Worm (Caenorhabditis elegans) whole organism, L2 larva: Measurements from ENCODE around the gene msp-55.
"Not testable (repeated sequence)": the region's sequence is repeated elsewhere in the genome, so short reads cannot be mapped to it uniquely, and the experiment has no call there.

Source experiments
- R02D3.7 ChIP-seq: fragments of 150-350 bp; optimal IDR thresholded peaks from 2 replicates; lab custom pipeline; 2014; ENCODE audit warnings: missing biosample characterization, missing genetic modification characterization
- Y55F3AM.14 ChIP-seq: fragments of 200-800 bp; sonication (Bioruptor generic); optimal IDR thresholded peaks from 2 replicates; lab custom pipeline; 2018; ENCODE audit warnings: mild to moderate bottlenecking, missing genetic modification characterization, missing compliant biosample characterization
- alr-1 ChIP-seq: fragments of 150-350 bp; optimal IDR thresholded peaks from 2 replicates; lab custom pipeline; 2014; ENCODE audit warnings: missing biosample characterization, missing genetic modification characterization
- aly-2 ChIP-seq: fragments of 150-350 bp; optimal IDR thresholded peaks from 2 replicates; lab custom pipeline; 2014; ENCODE audit warnings: missing biosample characterization, missing genetic modification characterization
- ama-1 ChIP-seq: fragments of 150-350 bp; optimal IDR thresholded peaks from 2 replicates; lab custom pipeline; 2018; ENCODE audit warnings: inconsistent platforms
- blmp-1 ChIP-seq: sonication (generic microtip); optimal IDR thresholded peaks from 2 replicates; lab custom pipeline; 2017; ENCODE audit warnings: missing genetic modification characterization, mild to moderate bottlenecking, missing compliant biosample characterization, antibody characterized with exemption, moderate library complexity; ENCODE audit not compliant: insufficient read depth
- ceh-16 ChIP-seq: fragments of 150-350 bp; optimal IDR thresholded peaks from 2 replicates; lab custom pipeline; 2014; ENCODE audit warnings: missing biosample characterization, missing genetic modification characterization
- ceh-82 ChIP-seq: fragments of 150-350 bp; optimal IDR thresholded peaks from 2 replicates; lab custom pipeline; 2014; ENCODE audit warnings: missing biosample characterization, missing genetic modification characterization
- crh-2 ChIP-seq: sonication (generic microtip); optimal IDR thresholded peaks from 2 replicates; lab custom pipeline; 2017; ENCODE audit warnings: missing biosample characterization, missing genetic modification characterization
- dmd-4 ChIP-seq: sonication (generic microtip); optimal IDR thresholded peaks from 2 replicates; lab custom pipeline; 2017; ENCODE audit warnings: missing biosample characterization, missing genetic modification characterization
- egl-27 ChIP-seq: sonication (generic microtip); optimal IDR thresholded peaks from 3 replicates; lab custom pipeline; 2017; ENCODE audit warnings: missing biosample characterization, missing genetic modification reagents, missing genetic modification characterization
- elt-1 ChIP-seq: fragments of 150-350 bp; optimal IDR thresholded peaks from 2 replicates; lab custom pipeline; 2014; ENCODE audit warnings: missing biosample characterization, missing genetic modification characterization
- elt-3 ChIP-seq: sonication (generic microtip); optimal IDR thresholded peaks from 2 replicates; lab custom pipeline; 2017; ENCODE audit warnings: missing biosample characterization, missing genetic modification characterization
- fos-1 ChIP-seq: fragments of 150-350 bp; optimal IDR thresholded peaks from 2 replicates; lab custom pipeline; 2014; ENCODE audit warnings: missing biosample characterization, missing genetic modification characterization
- gmeb-1 ChIP-seq: fragments of 150-350 bp; optimal IDR thresholded peaks from 2 replicates; lab custom pipeline; 2014; ENCODE audit warnings: missing biosample characterization, missing genetic modification characterization
- lin-13 ChIP-seq: fragments of 150-350 bp; optimal IDR thresholded peaks from 2 replicates; lab custom pipeline; 2014; ENCODE audit warnings: missing biosample characterization, missing genetic modification reagents, missing genetic modification characterization
- lin-39 ChIP-seq: fragments of 150-350 bp; optimal IDR thresholded peaks from 2 replicates; lab custom pipeline; 2014; ENCODE audit warnings: missing biosample characterization, missing genetic modification reagents, missing genetic modification characterization
- mab-5 ChIP-seq: fragments of 150-350 bp; optimal IDR thresholded peaks from 2 replicates; lab custom pipeline; 2014; ENCODE audit warnings: missing biosample characterization, missing genetic modification characterization
- mbf-1 ChIP-seq: sonication (generic microtip); optimal IDR thresholded peaks from 2 replicates; lab custom pipeline; 2017; ENCODE audit warnings: missing biosample characterization, missing genetic modification characterization
- nhr-10 ChIP-seq: sonication (generic microtip); optimal IDR thresholded peaks from 2 replicates; lab custom pipeline; 2017; ENCODE audit warnings: missing biosample characterization, missing genetic modification characterization
- nhr-11 ChIP-seq: fragments of 150-350 bp; optimal IDR thresholded peaks from 2 replicates; lab custom pipeline; 2014; ENCODE audit warnings: missing biosample characterization, missing genetic modification characterization
- nhr-12 ChIP-seq: fragments of 150-350 bp; optimal IDR thresholded peaks from 2 replicates; lab custom pipeline; 2014; ENCODE audit warnings: missing biosample characterization, missing genetic modification characterization
- nhr-129 ChIP-seq: fragments of 150-350 bp; optimal IDR thresholded peaks from 2 replicates; lab custom pipeline; 2014; ENCODE audit warnings: missing biosample characterization, missing genetic modification characterization
- nhr-21 ChIP-seq: fragments of 150-350 bp; optimal IDR thresholded peaks from 2 replicates; lab custom pipeline; 2014; ENCODE audit warnings: missing biosample characterization, missing genetic modification characterization
- nhr-237 ChIP-seq: fragments of 150-350 bp; optimal IDR thresholded peaks from 2 replicates; lab custom pipeline; 2014; ENCODE audit warnings: missing biosample characterization, missing genetic modification characterization
- nhr-25 ChIP-seq: fragments of 150-350 bp; sonication (generic microtip); optimal IDR thresholded peaks from 3 replicates; lab custom pipeline; 2014; ENCODE audit warnings: missing biosample characterization, missing genetic modification characterization
- nhr-6 ChIP-seq: fragments of 150-350 bp; optimal IDR thresholded peaks from 2 replicates; lab custom pipeline; 2014; ENCODE audit warnings: missing biosample characterization, missing genetic modification characterization
- nhr-77 ChIP-seq: fragments of 150-350 bp; optimal IDR thresholded peaks from 2 replicates; lab custom pipeline; 2014; ENCODE audit warnings: missing biosample characterization, missing genetic modification characterization
- sem-4 ChIP-seq: fragments of 150-350 bp; optimal IDR thresholded peaks from 2 replicates; lab custom pipeline; 2014; ENCODE audit warnings: missing biosample characterization, missing genetic modification reagents, missing genetic modification characterization
- skn-1 ChIP-seq: sonication (generic microtip); optimal IDR thresholded peaks from 2 replicates; lab custom pipeline; 2017; ENCODE audit warnings: missing biosample characterization, missing genetic modification characterization
- sma-9 ChIP-seq, 2 experiments: fragments of 150-350 bp in 1 of 2; sonication (generic microtip) in 1 of 2; optimal IDR thresholded peaks; 2 replicates each; lab custom pipeline; 2014 to 2016; ENCODE audit warnings: missing genetic modification characterization in 2 of 2, mild to moderate bottlenecking in 1 of 2, missing biosample characterization in 1 of 2, missing compliant biosample characterization in 1 of 2, missing genetic modification reagents in 1 of 2, moderate library complexity in 1 of 2
- unc-62 ChIP-seq: fragments of 150-350 bp; optimal IDR thresholded peaks from 2 replicates; lab custom pipeline; 2014; ENCODE audit warnings: missing biosample characterization, missing genetic modification reagents, missing genetic modification characterization
- zag-1 ChIP-seq: fragments of 150-350 bp; optimal IDR thresholded peaks from 2 replicates; lab custom pipeline; 2014; ENCODE audit warnings: missing biosample characterization, missing genetic modification characterization
- ztf-1 ChIP-seq: fragments of 200-800 bp; sonication (Bioruptor generic); conservative IDR thresholded peaks from 2 replicates; pipeline ENCODE4 v1.3.6; 2022; ENCODE audit warnings: missing genetic modification characterization, missing compliant biosample characterization
- ztf-11 ChIP-seq: sonication (generic microtip); optimal IDR thresholded peaks from 2 replicates; lab custom pipeline; 2017; ENCODE audit warnings: missing biosample characterization, missing genetic modification characterization
- ztf-4 ChIP-seq: fragments of 150-350 bp; optimal IDR thresholded peaks from 2 replicates; lab custom pipeline; 2014; ENCODE audit warnings: missing biosample characterization, missing genetic modification characterization

The msp-55 gene

ce11 chrIV:5020533-5020932, 35.3 kb downstream of the msp-55 start, which contains the start of gene T28H11.8:
TSS of gene T28H11.8 (minus strand) at chrIV:5020633.
- TF ChIP-seq lin-39 (tag; lab: Kevin White, UChicago), result no peak
- TF ChIP-seq blmp-1 (tag; lab: Kevin White, UChicago), result no peak
- TF ChIP-seq nhr-6, result no peak
- TF ChIP-seq crh-2 (tag; lab: Kevin White, UChicago), result no peak
- no peak for TF ChIP-seq sma-9 (GFP tag; optimal IDR thresholded peaks at IDR 0.05; lab: Kevin White, UChicago)
- TF ChIP-seq sma-9 (tag; optimal IDR thresholded peaks at IDR 0.05; lab: Kevin White, UChicago), result no peak
- no peak for TF ChIP-seq nhr-237 (tag; lab: Kevin White, UChicago)
- TF ChIP-seq zag-1, result no peak
- TF ChIP-seq mab-5 (tag; lab: Kevin White, UChicago), result no peak
- no peak for TF ChIP-seq nhr-10 (tag; lab: Kevin White, UChicago)
- no peak for TF ChIP-seq unc-62 (GFP tag; lab: Kevin White, UChicago)
- no peak for TF ChIP-seq nhr-129 (tag; lab: Kevin White, UChicago)
- no peak for TF ChIP-seq Y55F3AM.14 (GFP tag; lab: Kevin White, UChicago)
- TF ChIP-seq gmeb-1 (tag; lab: Kevin White, UChicago), result no peak
- TF ChIP-seq ztf-11 (tag; lab: Kevin White, UChicago), result no peak
- no peak for TF ChIP-seq nhr-11 (tag; lab: Kevin White, UChicago)
- TF ChIP-seq R02D3.7, result no peak
- no peak for TF ChIP-seq elt-1 (tag; lab: Kevin White, UChicago)
- no peak for TF ChIP-seq elt-3 (tag; lab: Kevin White, UChicago)
- TF ChIP-seq ztf-1 (GFP tag; lab: Robert Waterston, UW), result no peak
- TF ChIP-seq mbf-1 (tag; lab: Kevin White, UChicago), result no peak

ce11 chrIV:5017075-5017474, 38.7 kb downstream of the msp-55 start, which contains the start of gene T28H11.7:
TSS of gene T28H11.7 (minus strand) at chrIV:5017175.
- not testable (repeated sequence) for TF ChIP-seq ztf-1 (GFP tag; lab: Robert Waterston, UW); nhr-237 (tag; lab: Kevin White, UChicago); sem-4
- TF ChIP-seq, all 48 proteins: peak for 0; not testable (repeated sequence) for 48

ce11 chrIV:5016461-5016860, 39.4 kb downstream of the msp-55 start, which contains the start of gene ssq-4:
TSS of gene ssq-4 (plus strand) at chrIV:5016479.
- TF ChIP-seq aly-2 (tag; lab: Kevin White, UChicago); Y55F3AM.14 (GFP tag; lab: Kevin White, UChicago); ceh-82: not testable (repeated sequence)

- TF ChIP-seq blmp-1 (tag; lab: Kevin White, UChicago), result no peak
- no peak for TF ChIP-seq alr-1 (tag; lab: Kevin White, UChicago)
- TF ChIP-seq nhr-237 (tag; lab: Kevin White, UChicago), result no peak
- no peak for TF ChIP-seq zag-1
- TF ChIP-seq crh-2 (tag; lab: Kevin White, UChicago), result no peak
- no peak for TF ChIP-seq nhr-21 (tag; lab: Kevin White, UChicago)
- TF ChIP-seq Y55F3AM.14 (GFP tag; lab: Kevin White, UChicago), result no peak
- TF ChIP-seq lin-13 (GFP tag; lab: Kevin White, UChicago), result no peak
- no peak for TF ChIP-seq egl-27 (tag; lab: Kevin White, UChicago)
- no peak for TF ChIP-seq nhr-25 (tag; lab: Kevin White, UChicago)
- no peak for TF ChIP-seq ama-1 (lab: Kevin White, UChicago)
- TF ChIP-seq fos-1 (tag; lab: Kevin White, UChicago), result no peak
- TF ChIP-seq ztf-4 (tag; lab: Kevin White, UChicago), result no peak
- TF ChIP-seq skn-1 (tag; lab: Kevin White, UChicago), result no peak
- no peak for TF ChIP-seq nhr-11 (tag; lab: Kevin White, UChicago)
- no peak for TF ChIP-seq ztf-11 (tag; lab: Kevin White, UChicago)
- no peak for TF ChIP-seq nhr-77 (tag; lab: Kevin White, UChicago)
These were observed 43.6 kb downstream of the msp-55 start, which contains the start of gene srm-1 for ce11 chrIV:5012241-5012640. TSS of gene srm-1 (plus strand) at chrIV:5012541.

ce11 chrIV:5008378-5008777, 47.4 kb downstream of the msp-55 start, which contains the start of gene srm-2:
TSS of gene srm-2 (plus strand) at chrIV:5008678.
- TF ChIP-seq gmeb-1 (tag; lab: Kevin White, UChicago) (no peak), dmd-4 (tag; lab: Kevin White, UChicago) (no peak), ceh-16 (tag; lab: Kevin White, UChicago) (no peak), ama-1 (lab: Kevin White, UChicago) (no peak), egl-27 (tag; lab: Kevin White, UChicago) (no peak), nhr-10 (tag; lab: Kevin White, UChicago) (no peak), nhr-12 (tag; lab: Kevin White, UChicago) (no peak), nhr-21 (tag; lab: Kevin White, UChicago) (no peak), sem-4 (no peak), lin-39 (tag; lab: Kevin White, UChicago) (no peak), elt-3 (tag; lab: Kevin White, UChicago) (no peak)
